Worm (Caenorhabditis elegans): ENCODE measurements around the gene bcmo-1.

Gene bcmo-1

DNA sequence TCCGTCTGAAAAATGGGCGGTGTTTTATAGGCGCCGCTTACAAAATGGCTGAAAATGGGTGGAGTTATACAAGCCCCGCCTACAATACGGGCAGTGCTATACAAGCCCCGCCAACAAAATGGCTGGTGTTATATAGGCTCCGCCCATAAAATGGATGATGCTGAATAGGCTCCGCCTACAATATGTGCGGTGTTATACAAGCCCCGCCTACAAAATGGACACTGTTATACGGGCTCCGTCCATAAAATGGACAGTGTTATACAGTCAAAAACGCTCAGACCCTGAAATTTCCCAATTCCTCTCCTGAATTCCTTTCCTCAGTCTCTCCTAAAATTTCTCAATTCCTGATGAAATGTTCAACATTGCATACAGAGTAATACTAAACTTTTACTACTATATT, 35.6 kb downstream of the bcmo-1 start:
- no peak for TF ChIP-seq jun-1 (tag; optimal IDR thresholded peaks at IDR 0.05)
- no peak for TF ChIP-seq unc-39 (tag; optimal IDR thresholded peaks at IDR 0.05)
- TF ChIP-seq tbx-2 (tag; optimal IDR thresholded peaks at IDR 0.05), result no peak
- no peak for TF ChIP-seq elt-2 (tag; optimal IDR thresholded peaks at IDR 0.05)
- TF ChIP-seq nhr-77 (tag; optimal IDR thresholded peaks at IDR 0.05), result no peak
- TF ChIP-seq pqm-1 (tag; optimal IDR thresholded peaks at IDR 0.05), result no peak
- TF ChIP-seq ceh-16 (tag; optimal IDR thresholded peaks at IDR 0.05), result no peak
- no peak for TF ChIP-seq ztf-4 (tag; optimal IDR thresholded peaks at IDR 0.05)
- TF ChIP-seq nhr-11 (tag; optimal IDR thresholded peaks at IDR 0.05), result no peak
- TF ChIP-seq zag-1 (tag; optimal IDR thresholded peaks at IDR 0.05), result no peak
- TF ChIP-seq nfya-1 (tag; optimal IDR thresholded peaks at IDR 0.05; ENCODE audit: insufficient read depth), result no peak
- no peak for TF ChIP-seq ama-1 (optimal IDR thresholded peaks at IDR 0.05)

DNA sequence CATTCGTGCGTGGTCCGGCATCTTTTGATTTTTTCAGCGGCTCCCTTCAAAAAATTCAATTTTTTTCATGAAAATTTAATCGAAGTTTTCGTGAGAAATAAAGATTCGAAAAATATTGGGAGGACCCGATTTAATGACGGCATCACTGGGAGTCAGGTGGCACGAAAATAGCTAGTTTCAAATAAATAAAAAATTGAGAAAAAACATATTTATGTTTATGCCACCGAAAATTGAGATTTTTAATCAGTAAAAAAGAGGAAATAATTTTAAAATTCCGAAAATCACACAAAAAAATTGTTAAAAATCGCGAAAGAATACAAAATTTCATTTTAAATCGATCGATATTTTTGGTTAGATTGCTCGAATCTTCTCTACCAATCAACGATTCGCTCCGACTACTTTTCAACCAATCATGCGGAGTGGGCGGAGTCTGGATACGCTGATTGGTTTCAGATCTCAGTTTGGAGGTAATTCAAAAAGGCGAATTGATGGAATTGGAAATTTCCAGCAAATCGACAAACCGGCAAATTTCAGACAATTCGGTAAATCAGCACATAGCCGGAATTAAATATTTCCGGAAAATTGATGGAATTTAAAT, 47.7 kb downstream of the bcmo-1 start, which contains the start of gene gsy-1:
Gene gsy-1 (minus strand): TSS at position 51 of the 598 bp plus-strand sequence.
- TF ChIP-seq elt-2 (tag; optimal IDR thresholded peaks at IDR 0.05), result no peak
- TF ChIP-seq tbx-2 (tag; optimal IDR thresholded peaks at IDR 0.05), result no peak
- peak; percentile 35 for TF ChIP-seq lsy-12 (tag; optimal IDR thresholded peaks at IDR 0.05)
- TF ChIP-seq nfya-1 (tag; optimal IDR thresholded peaks at IDR 0.05; ENCODE audit: insufficient read depth), result peak; percentile 75

DNA sequence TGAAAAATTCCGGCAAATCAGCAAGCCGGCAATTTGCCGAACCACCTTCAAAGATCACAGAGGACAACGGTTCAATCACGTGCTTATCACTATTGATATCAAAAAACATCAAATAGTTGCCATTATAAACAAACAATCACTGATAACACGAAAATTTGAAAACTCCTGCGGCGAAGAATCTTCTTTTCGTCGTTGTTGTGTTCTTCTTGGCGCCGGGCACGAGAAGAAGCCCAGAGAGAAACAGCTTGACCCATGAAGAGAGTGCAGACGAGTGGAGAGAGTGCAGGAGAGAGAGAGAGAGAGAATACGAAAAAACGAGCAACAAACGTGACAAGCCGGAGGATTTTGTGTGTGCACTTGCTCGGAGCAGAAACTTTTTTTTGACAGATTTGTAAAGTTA, 48.2 kb downstream of the bcmo-1 start:
- peak; percentile 98 for TF ChIP-seq elt-2 (tag; optimal IDR thresholded peaks at IDR 0.05)
- TF ChIP-seq lsy-12 (tag; optimal IDR thresholded peaks at IDR 0.05), result peak; percentile 17
- TF ChIP-seq hmg-11 (tag; optimal IDR thresholded peaks at IDR 0.05), result peak; percentile 12
- no peak for TF ChIP-seq elt-1 (tag; optimal IDR thresholded peaks at IDR 0.05)
- no peak for TF ChIP-seq ceh-28 (tag; optimal IDR thresholded peaks at IDR 0.05)
- peak; percentile 34 for TF ChIP-seq lin-39 (tag; optimal IDR thresholded peaks at IDR 0.05)
- peak; percentile 27 for TF ChIP-seq nfya-1 (tag; optimal IDR thresholded peaks at IDR 0.05; ENCODE audit: insufficient read depth)
- peak; percentile 9 for TF ChIP-seq snpc-4 (tag; optimal IDR thresholded peaks at IDR 0.05)
- peak; percentile 38 for TF ChIP-seq mdl-1 (tag; optimal IDR thresholded peaks at IDR 0.05)
- peak; percentile 27 for TF ChIP-seq ama-1 (optimal IDR thresholded peaks at IDR 0.05)
- TF ChIP-seq fkh-2 (tag; optimal IDR thresholded peaks at IDR 0.05), result no peak
- no peak for TF ChIP-seq elt-3 (tag; optimal IDR thresholded peaks at IDR 0.05)
- peak; percentile 93 for TF ChIP-seq pha-4 (tag; optimal IDR thresholded peaks at IDR 0.05)
- peak; percentile 95 for TF ChIP-seq pqm-1 (tag; optimal IDR thresholded peaks at IDR 0.05)
- TF ChIP-seq jun-1 (tag; optimal IDR thresholded peaks at IDR 0.05), result peak; percentile 41

- TF ChIP-seq pqm-1 (tag; optimal IDR thresholded peaks at IDR 0.05), result peak; percentile 17
- no peak for TF ChIP-seq snpc-4 (tag; optimal IDR thresholded peaks at IDR 0.05)
- no peak for TF ChIP-seq ZK546.5 (tag; optimal IDR thresholded peaks at IDR 0.05)
- no peak for TF ChIP-seq elt-1 (tag; optimal IDR thresholded peaks at IDR 0.05)
- TF ChIP-seq elt-2 (tag; optimal IDR thresholded peaks at IDR 0.05), result peak; percentile 89
- TF ChIP-seq skn-1 (tag; optimal IDR thresholded peaks at IDR 0.05), result no peak
- no peak for TF ChIP-seq nhr-11 (tag; optimal IDR thresholded peaks at IDR 0.05)
- TF ChIP-seq ama-1 (optimal IDR thresholded peaks at IDR 0.05), result no peak
- no peak for TF ChIP-seq egl-27 (tag; optimal IDR thresholded peaks at IDR 0.05)
- TF ChIP-seq egl-5 (tag; optimal IDR thresholded peaks at IDR 0.05), result no peak
- TF ChIP-seq nhr-43 (tag; optimal IDR thresholded peaks at IDR 0.05; ENCODE audit: poor library complexity, severe bottlenecking), result no peak
- TF ChIP-seq nhr-76 (tag; optimal IDR thresholded peaks at IDR 0.05), result no peak
- no peak for TF ChIP-seq nhr-237 (tag; optimal IDR thresholded peaks at IDR 0.05)
Observed at ce11 chrII:12879758-12880157, 49.3 kb downstream of the bcmo-1 start.

- TF ChIP-seq zag-1 (tag; optimal IDR thresholded peaks at IDR 0.05) (no peak), lin-39 (tag; optimal IDR thresholded peaks at IDR 0.05) (no peak), elt-1 (tag; optimal IDR thresholded peaks at IDR 0.05) (no peak), jun-1 (tag; optimal IDR thresholded peaks at IDR 0.05) (no peak), nhr-12 (tag; optimal IDR thresholded peaks at IDR 0.05) (no peak), skn-1 (tag; optimal IDR thresholded peaks at IDR 0.05) (no peak), pqm-1 (tag; optimal IDR thresholded peaks at IDR 0.05) (no peak), fos-1 (tag; optimal IDR thresholded peaks at IDR 0.05) (no peak), lsy-12 (tag; optimal IDR thresholded peaks at IDR 0.05) (no peak), elt-2 (tag; optimal IDR thresholded peaks at IDR 0.05) (no peak)
Observed at ce11 chrII:12880406-12880805, 49.9 kb downstream of the bcmo-1 start, which contains the start of gene F35C5.1. F35C5.1 (plus strand) TSS chrII:12880804.

Data from whole organism, L3 larva.